Comparison of ENCODE assay signal across 1 fruit fly cellular context in genomic region chr2L:1557927-1558326, dm6.
TF ChIP-seq lines count a peak whose summit lies in the region.

No protein-coding gene starts in this region.

TF ChIP-seq in whole organism, prepupa, 60 proteins besides CTCF, POLR2A, EP300 and RAD21 (continued from another document):
- peak; percentile 47 for TF ChIP-seq OdsH (GFP tag; optimal IDR thresholded peaks at IDR 0.05; lab: Kevin White, UChicago)
